Fruit fly (Drosophila melanogaster) whole organism: Measurements from ENCODE around the gene CG14893.

Experiments used
- psq ChIP-seq: fragments of >200 bp; optimal IDR thresholded peaks from 2 replicates; lab custom pipeline; 2017
- usp ChIP-seq: fragments of >200 bp; optimal IDR thresholded peaks from 2 replicates; lab custom pipeline; 2017; ENCODE audit warnings: missing biosample characterization, missing genetic modification characterization, mixed read lengths

DNA sequence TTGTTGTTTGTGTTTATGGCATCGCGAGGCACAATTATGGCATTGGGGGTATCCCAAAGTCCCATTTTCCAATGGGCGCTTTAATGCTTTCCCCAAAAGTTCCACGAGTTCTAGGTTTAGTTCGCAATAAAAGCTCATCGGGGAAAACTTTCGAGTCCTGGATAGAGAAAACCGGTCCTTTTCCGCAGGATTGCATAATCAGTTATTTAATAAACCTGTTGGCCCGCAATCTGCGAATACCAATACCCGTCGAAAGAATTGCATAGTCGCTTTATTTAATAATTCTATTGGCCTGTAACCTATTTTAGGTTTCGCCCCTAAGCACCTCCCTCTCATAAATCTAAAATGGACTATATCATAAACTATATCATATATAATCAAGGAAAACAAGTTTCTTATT is 14.6 kb upstream of the CG14893 start:
- no peak for TF ChIP-seq psq (lab: Kevin White, UChicago)
- TF ChIP-seq usp (GFP tag; lab: Kevin White, UChicago), result no peak
